Fruit fly (Drosophila melanogaster): ENCODE measurements around the gene Ssdp.

Gene Ssdp

dm6 chr3R:18223434-18223833 lies 24.0 kb upstream of the Ssdp start, which contains the start of the genes mTerf5 and Non3 (continued):
- TF ChIP-seq CG15696 (tag; optimal IDR thresholded peaks at IDR 0.05) (peak; percentile 51), corto (GFP tag; optimal IDR thresholded peaks at IDR 0.05) (no peak), E2f2 (GFP tag; IDR thresholded peaks at IDR 0.05) (peak; percentile 56; the same call in 1 of the 2 replicates), toy (GFP tag; IDR thresholded peaks at IDR 0.05) (no peak), Camta (GFP tag; optimal IDR thresholded peaks at IDR 0.05) (no peak), eve (GFP tag; optimal IDR thresholded peaks at IDR 0.05) (no peak), CG2202 (tag; optimal IDR thresholded peaks at IDR 0.05) (peak; percentile 31), Sin3A (optimal IDR thresholded peaks at IDR 0.05) (no peak), CG10462 (GFP tag; optimal IDR thresholded peaks at IDR 0.05) (no peak), Ravus (GFP tag; IDR thresholded peaks at IDR 0.05) (no peak; the same call in 1 of the 2 replicates), CG12659 (GFP tag; optimal IDR thresholded peaks at IDR 0.05) (peak; percentile 75), odd (GFP tag; optimal IDR thresholded peaks at IDR 0.05) (peak; percentile 33), Xbp1 (GFP tag; optimal IDR thresholded peaks at IDR 0.05) (peak; percentile 75), Hr39 (optimal IDR thresholded peaks at IDR 0.05) (no peak), Ada2b (GFP tag; IDR thresholded peaks at IDR 0.05) (peak; percentile 58), Doc3 (GFP tag; IDR thresholded peaks at IDR 0.05; ENCODE audit: partially characterized antibody) (peak; percentile 89), bigmax (GFP tag; optimal IDR thresholded peaks at IDR 0.05) (no peak), fd64A (GFP tag; optimal IDR thresholded peaks at IDR 0.05) (no peak), CG18476 (GFP tag; optimal IDR thresholded peaks at IDR 0.05) (peak; percentile 10), ems (GFP tag; optimal IDR thresholded peaks at IDR 0.05) (no peak), CTCF (GFP tag; optimal IDR thresholded peaks at IDR 0.05) (no peak), CG13424 (tag; optimal IDR thresholded peaks at IDR 0.05) (peak; percentile 75), run (tag; optimal IDR thresholded peaks at IDR 0.05) (no peak), Six4 (GFP tag; optimal IDR thresholded peaks at IDR 0.05) (peak; percentile 51), CG32532 (GFP tag; IDR thresholded peaks at IDR 0.05) (peak; percentile 49; the same call in 1 of the 2 replicates), Nf-YC (tag; optimal IDR thresholded peaks at IDR 0.05) (peak; percentile 65), mirr (GFP tag; optimal IDR thresholded peaks at IDR 0.05) (no peak), Asciz (GFP tag; optimal IDR thresholded peaks at IDR 0.05) (no peak), Elba2 (GFP tag; optimal IDR thresholded peaks at IDR 0.05) (no peak), Deaf1 (tag; optimal IDR thresholded peaks at IDR 0.05) (no peak), zf30C (GFP tag; optimal IDR thresholded peaks at IDR 0.05) (peak; percentile 7), tx (GFP tag; optimal IDR thresholded peaks at IDR 0.05) (no peak), CG1792 (GFP tag; optimal IDR thresholded peaks at IDR 0.05) (no peak), CG11093 (GFP tag; IDR thresholded peaks at IDR 0.05) (no peak), Mes4 (GFP tag; optimal IDR thresholded peaks at IDR 0.05) (no peak), al (GFP tag; IDR thresholded peaks at IDR 0.05) (0 out of 2 replicates have a peak, but pooled peaks have one; percentile 22), Lim3 (GFP tag; IDR thresholded peaks at IDR 0.05) (no peak), sug (tag; optimal IDR thresholded peaks at IDR 0.05) (peak; percentile 62), Atf6 (GFP tag; IDR thresholded peaks at IDR 0.05) (no peak), Pdp1 (GFP tag; optimal IDR thresholded peaks at IDR 0.05) (peak in 1 of 2 experiments; percentile 30), CG10431 (GFP tag; optimal IDR thresholded peaks at IDR 0.05) (no peak), Fer2 (tag; optimal IDR thresholded peaks at IDR 0.05) (peak; percentile 15), cg (GFP tag; optimal IDR thresholded peaks at IDR 0.05) (no peak), Poxn (GFP tag; IDR thresholded peaks at IDR 0.05) (no peak), Blimp-1 (GFP tag; optimal IDR thresholded peaks at IDR 0.05) (peak; percentile 54), btn (GFP tag; optimal IDR thresholded peaks at IDR 0.05) (no peak), CG34224 (GFP tag; IDR thresholded peaks at IDR 0.05; ENCODE audit: partially characterized antibody) (peak; percentile 90), CG9215 (GFP tag; IDR thresholded peaks at IDR 0.05) (peak; percentile 46), CG17359 (tag; optimal IDR thresholded peaks at IDR 0.05) (peak; percentile 38), BEAF-32 (GFP tag; optimal IDR thresholded peaks at IDR 0.05) (peak; percentile 81), ab (GFP tag; optimal IDR thresholded peaks at IDR 0.05) (no peak), tll (GFP tag; optimal IDR thresholded peaks at IDR 0.05) (no peak)

Data from whole organism, embryonic.